Worm (Caenorhabditis elegans) whole organism, L4 larva: Measurements from ENCODE around the gene C35B1.4.
A peak's percentile ranks its signal among the peaks of the same experiment; 100 is the strongest.

Source experiments
- F37D6.2 ChIP-seq: sonication (generic microtip); optimal IDR thresholded peaks from 2 replicates; lab custom pipeline; 2016; ENCODE audit warnings: mild to moderate bottlenecking, missing genetic modification characterization, missing compliant biosample characterization
- ceh-28 ChIP-seq: fragments of 150-350 bp; optimal IDR thresholded peaks from 2 replicates; lab custom pipeline; 2014; ENCODE audit warnings: missing biosample characterization, missing genetic modification reagents, missing genetic modification characterization
- ceh-62 ChIP-seq: sonication (generic microtip); optimal IDR thresholded peaks from 2 replicates; lab custom pipeline; 2017; ENCODE audit warnings: missing biosample characterization, missing genetic modification characterization
- ceh-82 ChIP-seq: sonication (generic microtip); optimal IDR thresholded peaks from 2 replicates; lab custom pipeline; 2017; ENCODE audit warnings: missing biosample characterization, missing genetic modification characterization
- cey-2 ChIP-seq: sonication (generic microtip); optimal IDR thresholded peaks from 3 replicates; lab custom pipeline; 2017; ENCODE audit warnings: missing genetic modification characterization, mild to moderate bottlenecking, missing compliant biosample characterization, antibody characterized with exemption, borderline replicate concordance; ENCODE audit not compliant: insufficient read depth
- daf-16 ChIP-seq, 3 experiments: sonication (generic microtip); optimal IDR thresholded peaks; 2 replicates each; lab custom pipeline; 2016 to 2017; ENCODE audit warnings: missing genetic modification characterization in 3 of 3, missing genetic modification reagents in 3 of 3, mild to moderate bottlenecking in 2 of 3, missing compliant biosample characterization in 2 of 3, missing biosample characterization in 1 of 3, moderate library complexity in 1 of 3
- dmd-6 ChIP-seq: fragments of 200-800 bp; sonication (Bioruptor generic); IDR thresholded peaks from 2 replicates; pipeline ENCODE4 v1.3.6; 2022; ENCODE audit warnings: missing genetic modification reagents, missing genetic modification characterization, missing compliant biosample characterization
- dpl-1 ChIP-seq: fragments of 150-350 bp; optimal IDR thresholded peaks from 2 replicates; lab custom pipeline; 2014; ENCODE audit warnings: missing biosample characterization, missing genetic modification reagents, missing genetic modification characterization
- dve-1 ChIP-seq: sonication (generic microtip); optimal IDR thresholded peaks from 2 replicates; lab custom pipeline; 2017; ENCODE audit warnings: antibody characterized with exemption, mild to moderate bottlenecking, missing genetic modification characterization, missing compliant biosample characterization; ENCODE audit not compliant: insufficient read depth
- egl-27 ChIP-seq: sonication (generic microtip); optimal IDR thresholded peaks from 3 replicates; lab custom pipeline; 2017; ENCODE audit warnings: missing biosample characterization, missing genetic modification reagents, missing genetic modification characterization
- fos-1 ChIP-seq: fragments of 150-350 bp; optimal IDR thresholded peaks from 2 replicates; lab custom pipeline; 2014; ENCODE audit warnings: missing biosample characterization, missing genetic modification characterization
- hlh-11 ChIP-seq: fragments of 200-800 bp; sonication (Bioruptor generic); optimal IDR thresholded peaks from 2 replicates; lab custom pipeline; 2018; ENCODE audit warnings: mild to moderate bottlenecking, missing genetic modification characterization, missing compliant biosample characterization
- nhr-237 ChIP-seq: sonication (generic microtip); optimal IDR thresholded peaks from 2 replicates; lab custom pipeline; 2017; ENCODE audit warnings: missing biosample characterization, missing genetic modification characterization
- pqm-1 ChIP-seq: sonication (generic microtip); optimal IDR thresholded peaks from 2 replicates; lab custom pipeline; 2017; ENCODE audit warnings: missing biosample characterization, missing genetic modification characterization
- sdz-12 ChIP-seq: fragments of 200-800 bp; sonication (Bioruptor generic); optimal IDR thresholded peaks from 2 replicates; lab custom pipeline; 2018; ENCODE audit warnings: mild to moderate bottlenecking, missing genetic modification characterization, missing compliant biosample characterization
- spr-3 ChIP-seq: fragments of 200-800 bp; sonication (Bioruptor generic); optimal IDR thresholded peaks from 2 replicates; lab custom pipeline; 2018; ENCODE audit warnings: mild to moderate bottlenecking, missing genetic modification characterization, missing compliant biosample characterization
- unc-62 ChIP-seq, 3 experiments: fragments of 150-350 bp in 1 of 3; sonication (generic microtip); optimal IDR thresholded peaks in 2 of 3; peaks in 1 of 3; 1 replicate in 1 of 3; 2 replicates in 2 of 3; lab custom pipeline; 2014 to 2017; ENCODE audit warnings: missing biosample characterization in 3 of 3, missing genetic modification characterization in 3 of 3, missing genetic modification reagents in 3 of 3, missing genotype in 1 of 3

The C35B1.4 gene

ce11 chrIV:4117432-4117831, 37.8 kb downstream of the C35B1.4 start, which contains the start of gene drd-50:
Gene drd-50 (plus strand): TSS chrIV:4117732.
- no peak for TF ChIP-seq dpl-1 (GFP tag; lab: Kevin White, UChicago)
- TF ChIP-seq pqm-1 (tag; lab: Kevin White, UChicago): peak; percentile 42
- TF ChIP-seq dmd-6 (GFP tag; lab: Robert Waterston, UW): no peak; the same call in 1 of the 2 replicates

ce11 chrIV:4120263-4120662, 40.6 kb downstream of the C35B1.4 start, which contains the start of gene F49F1.5:
Gene F49F1.5 (minus strand): TSS chrIV:4120415.
- TF ChIP-seq dve-1: no peak
- no peak for TF ChIP-seq F37D6.2 (tag; lab: Kevin White, UChicago)
- TF ChIP-seq ceh-82: no peak
- TF ChIP-seq ceh-28 (tag; lab: Kevin White, UChicago): no peak
- TF ChIP-seq sdz-12 (GFP tag; lab: Kevin White, UChicago): no peak

- TF ChIP-seq hlh-11 (peak; percentile 28), egl-27 (tag; lab: Kevin White, UChicago) (no peak), pqm-1 (tag; lab: Kevin White, UChicago) (peak; percentile 43), dmd-6 (GFP tag; lab: Robert Waterston, UW) (peak; percentile 23; the same call in 1 of the 2 replicates), nhr-237 (no peak)
These were observed 41.4 kb downstream of the C35B1.4 start for ce11 chrIV:4121055-4121454.

ce11 chrIV:4123083-4123482, 43.5 kb downstream of the C35B1.4 start, which contains the start of gene mul-1:
Gene mul-1 (minus strand): TSS chrIV:4123166.
- TF ChIP-seq cey-2 (tag; lab: Kevin White, UChicago): no peak
- peak in 1 of 2 experiments; percentile 8 for TF ChIP-seq unc-62 (GFP tag; optimal IDR thresholded peaks at IDR 0.05 in 1 of 2; lab: Kevin White, UChicago)
- no peak for TF ChIP-seq unc-62 (tag; optimal IDR thresholded peaks at IDR 0.05; lab: Kevin White, UChicago)
- no peak for TF ChIP-seq ceh-62
- no peak for TF ChIP-seq spr-3 (GFP tag; lab: Kevin White, UChicago)
- no peak for TF ChIP-seq fos-1 (tag; lab: Kevin White, UChicago)
- TF ChIP-seq dmd-6 (GFP tag; lab: Robert Waterston, UW): peak; percentile 59
- TF ChIP-seq daf-16 (GFP tag; optimal IDR thresholded peaks at IDR 0.05; lab: Kevin White, UChicago): no peak
- peak; percentile 42 for TF ChIP-seq daf-16 (tag; optimal IDR thresholded peaks at IDR 0.05; lab: Kevin White, UChicago)
- TF ChIP-seq, all 104 proteins: peak for 3

- TF ChIP-seq dmd-6 (GFP tag; lab: Robert Waterston, UW): peak; percentile 30; the same call in 1 of the 2 replicates
These were observed 46.0 kb downstream of the C35B1.4 start, which contains the start of gene F49F1.7 for ce11 chrIV:4125657-4126056. Gene F49F1.7 (minus strand): TSS chrIV:4125757.
